Fruit fly (Drosophila melanogaster) whole organism, wandering third instar larva: ENCODE results near the gene CG13449.

Source experiments
- Abd-B ChIP-seq: fragments of >200 bp; optimal IDR thresholded peaks from 2 replicates; lab custom pipeline; 2017; ENCODE audit warnings: missing biosample characterization, missing genetic modification characterization
- CrebA ChIP-seq: fragments of 200-800 bp; sonication (Bioruptor generic); optimal IDR thresholded peaks from 2 replicates; lab custom pipeline; 2016; ENCODE audit warnings: missing biosample characterization, mild to moderate bottlenecking, missing genetic modification characterization, borderline replicate concordance
- HLH106 ChIP-seq: fragments of 200-800 bp; optimal IDR thresholded peaks from 3 replicates; lab custom pipeline; 2019; ENCODE audit warnings: missing biosample characterization, mild to moderate bottlenecking, missing genetic modification characterization, moderate library complexity
- Mio ChIP-seq: sonication (Bioruptor generic); optimal IDR thresholded peaks from 2 replicates; lab custom pipeline; 2016; ENCODE audit warnings: missing biosample characterization, missing genetic modification characterization
- br ChIP-seq: fragments of 200-800 bp; sonication (Bioruptor generic); optimal IDR thresholded peaks from 2 replicates; lab custom pipeline; 2016; ENCODE audit warnings: missing biosample characterization, missing genetic modification characterization
- dsf ChIP-seq: sonication (Bioruptor generic); optimal IDR thresholded peaks from 2 replicates; lab custom pipeline; 2016; ENCODE audit warnings: missing biosample characterization, missing genetic modification characterization, borderline replicate concordance
- foxo ChIP-seq, 2 experiments: fragments of 200-800 bp; sonication (Bioruptor generic); optimal IDR thresholded peaks; 2 replicates in 1 of 2; 3 replicates in 1 of 2; lab custom pipeline; 2016 to 2017; ENCODE audit warnings: missing biosample characterization in 2 of 2, missing genetic modification characterization in 2 of 2
- h ChIP-seq: fragments of 200-800 bp; sonication (Bioruptor generic); optimal IDR thresholded peaks from 3 replicates; lab custom pipeline; 2016; ENCODE audit warnings: missing biosample characterization, mild to moderate bottlenecking, missing genetic modification characterization
- lola ChIP-seq: fragments of >200 bp; optimal IDR thresholded peaks from 2 replicates; lab custom pipeline; 2017; ENCODE audit warnings: missing biosample characterization, missing genetic modification characterization
- psq ChIP-seq: fragments of 200-800 bp; sonication (Bioruptor generic); optimal IDR thresholded peaks from 3 replicates; lab custom pipeline; 2017; ENCODE audit warnings: missing biosample characterization, mild to moderate bottlenecking, missing genetic modification characterization, moderate library complexity
- rgr ChIP-seq: fragments of 200-800 bp; sonication (Bioruptor generic); optimal IDR thresholded peaks from 3 replicates; lab custom pipeline; 2016; ENCODE audit warnings: missing biosample characterization, mild to moderate bottlenecking, missing genetic modification characterization
- sage ChIP-seq: fragments of 200-800 bp; sonication (Bioruptor generic); optimal IDR thresholded peaks from 2 replicates; lab custom pipeline; 2016; ENCODE audit warnings: missing biosample characterization, mild to moderate bottlenecking, missing genetic modification characterization
- tai ChIP-seq: sonication (Bioruptor generic); optimal IDR thresholded peaks from 2 replicates; lab custom pipeline; 2016; ENCODE audit warnings: missing biosample characterization, missing genetic modification characterization

- TF ChIP-seq Abd-B (GFP tag; lab: Kevin White, UChicago) (no peak), psq (GFP tag; lab: Kevin White, UChicago) (no peak), Mio (GFP tag; lab: Kevin White, UChicago) (no peak), lola (GFP tag; lab: Kevin White, UChicago) (no peak), rgr (GFP tag; lab: Kevin White, UChicago) (peak; percentile 44), h (GFP tag; lab: Kevin White, UChicago) (no peak), br (GFP tag; lab: Kevin White, UChicago) (no peak), HLH106 (tag; lab: Kevin White, UChicago) (no peak), sage (GFP tag; lab: Kevin White, UChicago) (no peak), foxo (GFP tag; optimal IDR thresholded peaks at IDR 0.05; lab: Kevin White, UChicago) (no peak), CrebA (GFP tag; lab: Kevin White, UChicago) (no peak), dsf (no peak), tai (GFP tag; lab: Kevin White, UChicago) (no peak)
These were observed 29.1 kb downstream of the CG13449 start, which contains the start of gene AIMP2 for dm6 chr3L:15583504-15583903.
